Fruit fly (Drosophila melanogaster): ENCODE data around the gene CG32579.
A peak's percentile ranks its signal among the peaks of the same experiment; 100 is the strongest.

Gene CG32579

dm6 chrX:16358670-16359320 is 35.7 kb downstream of the CG32579 start, which contains the start of the genes U2af50 and PIG-Q (continued):
- TF ChIP-seq C15 (GFP tag; IDR thresholded peaks at IDR 0.05) (peak; percentile 73; the same call in 1 of the 3 replicates), CG7786 (GFP tag; optimal IDR thresholded peaks at IDR 0.05) (peak; percentile 65), CG12155 (GFP tag; optimal IDR thresholded peaks at IDR 0.05) (peak; percentile 89), CG8765 (GFP tag; IDR thresholded peaks at IDR 0.05) (peak; percentile 81), sc (optimal IDR thresholded peaks at IDR 0.05) (no peak), sc (GFP tag; optimal IDR thresholded peaks at IDR 0.05) (peak; percentile 88), nmo (GFP tag; optimal IDR thresholded peaks at IDR 0.05) (peak; percentile 97), Usf (GFP tag; optimal IDR thresholded peaks at IDR 0.05) (peak; percentile 91), CG4617 (GFP tag; optimal IDR thresholded peaks at IDR 0.05; ENCODE audit: borderline replicate concordance) (peak; percentile 62), repo (GFP tag; optimal IDR thresholded peaks at IDR 0.05) (no peak), fu2 (GFP tag; optimal IDR thresholded peaks at IDR 0.05) (peak; percentile 52), vvl (GFP tag; IDR thresholded peaks at IDR 0.05) (peak; percentile 97), bsh (GFP tag; optimal IDR thresholded peaks at IDR 0.05) (peak; percentile 77 to 96), Sox100B (GFP tag; optimal IDR thresholded peaks at IDR 0.05) (peak; percentile 90), ase (GFP tag; IDR thresholded peaks at IDR 0.05) (peak; percentile 84), Mrtf (GFP tag; IDR thresholded peaks at IDR 0.05) (no peak; the same call in 2 of the 3 replicates), lab (GFP tag; optimal IDR thresholded peaks at IDR 0.05) (no peak), CG12942 (GFP tag; optimal IDR thresholded peaks at IDR 0.05) (peak; percentile 92), Side (GFP tag; optimal IDR thresholded peaks at IDR 0.05) (peak; percentile 23), trh (GFP tag; optimal IDR thresholded peaks at IDR 0.05) (peak; percentile 76), CG3995 (GFP tag; optimal IDR thresholded peaks at IDR 0.05) (peak; percentile 14), cato (GFP tag; optimal IDR thresholded peaks at IDR 0.05; ENCODE audit: borderline replicate concordance) (peak; percentile 76), CG33557 (GFP tag; optimal IDR thresholded peaks at IDR 0.05) (peak; percentile 91), nau (GFP tag; optimal IDR thresholded peaks at IDR 0.05) (no peak), pan (optimal IDR thresholded peaks at IDR 0.05) (no peak), pan (GFP tag; optimal IDR thresholded peaks at IDR 0.05 in 1 of 2, IDR thresholded peaks at IDR 0.05 in 1 of 2) (peak in 1 of 2 experiments; percentile 92), klu (GFP tag; IDR thresholded peaks at IDR 0.05) (no peak), tgo (GFP tag; IDR thresholded peaks at IDR 0.05) (peak; percentile 93), Ets65A (GFP tag) (peak; percentile 83), bab2 (GFP tag; optimal IDR thresholded peaks at IDR 0.05) (peak; percentile 71), CG11696 (GFP tag; IDR thresholded peaks at IDR 0.05) (peak; percentile 76; the same call in 1 of the 2 replicates), CG7987 (GFP tag; optimal IDR thresholded peaks at IDR 0.05) (peak; percentile 84), Gsc (GFP tag; IDR thresholded peaks at IDR 0.05) (no peak), MBD-R2 (GFP tag; IDR thresholded peaks at IDR 0.05) (peak; percentile 88), CG12744 (GFP tag; optimal IDR thresholded peaks at IDR 0.05) (no peak), CG10321 (GFP tag; IDR thresholded peaks at IDR 0.05) (no peak), CG11723 (GFP tag; optimal IDR thresholded peaks at IDR 0.05) (peak; percentile 87), ap (GFP tag; IDR thresholded peaks at IDR 0.05) (peak; percentile 87; the same call in 1 of the 2 replicates), CG4328 (GFP tag; optimal IDR thresholded peaks at IDR 0.05) (peak; percentile 82), CG7372 (GFP tag; IDR thresholded peaks at IDR 0.05) (peak; percentile 91), CG13775 (GFP tag; optimal IDR thresholded peaks at IDR 0.05) (peak; percentile 95), CG5953 (GFP tag; IDR thresholded peaks at IDR 0.05) (peak; percentile 68), CG3726 (GFP tag; IDR thresholded peaks at IDR 0.05) (peak; percentile 85; the same call in 1 of the 3 replicates), ranshi (GFP tag; IDR thresholded peaks at IDR 0.05) (peak; percentile 89), gfzf (GFP tag; optimal IDR thresholded peaks at IDR 0.05) (no peak), Stat92E (GFP tag; optimal IDR thresholded peaks at IDR 0.05) (peak in 1 of 3 experiments; percentile 44), HLH4C (GFP tag; IDR thresholded peaks at IDR 0.05; ENCODE audit: partially characterized antibody) (peak; percentile 42; the same call in 1 of the 3 replicates), CG17186 (GFP tag; optimal IDR thresholded peaks at IDR 0.05) (peak; percentile 42), dimm (GFP tag; IDR thresholded peaks at IDR 0.05) (no peak), ems (GFP tag; optimal IDR thresholded peaks at IDR 0.05) (peak; percentile 46)
